Worm (Caenorhabditis elegans) whole organism, mixed stage, embryonic: ENCODE results near the gene srd-38.

Source experiments
- M03D4.4 ChIP-seq: sonication (generic microtip); optimal IDR thresholded peaks from 2 replicates; lab custom pipeline; 2017; ENCODE audit warnings: mild to moderate bottlenecking, missing genetic modification characterization, missing compliant biosample characterization
- bed-3 ChIP-seq: fragments of 200-800 bp; sonication (Bioruptor generic); optimal IDR thresholded peaks from 3 replicates; lab custom pipeline; 2018; ENCODE audit warnings: mild to moderate bottlenecking, missing genetic modification characterization, moderate library complexity, missing compliant biosample characterization
- ceh-39 ChIP-seq: fragments of 150-350 bp; optimal IDR thresholded peaks from 2 replicates; lab custom pipeline; 2014; ENCODE audit warnings: missing biosample characterization, missing genetic modification characterization
- ceh-43 ChIP-seq: fragments of 200-800 bp; sonication (Bioruptor generic); optimal IDR thresholded peaks from 2 replicates; lab custom pipeline; 2018; ENCODE audit warnings: mild to moderate bottlenecking, missing genetic modification characterization, moderate library complexity, missing compliant biosample characterization
- ceh-83 ChIP-seq: fragments of 200-800 bp; sonication (Bioruptor generic); optimal IDR thresholded peaks from 2 replicates; lab custom pipeline; 2018; ENCODE audit warnings: mild to moderate bottlenecking, missing genetic modification characterization, missing compliant biosample characterization
- ces-1 ChIP-seq: fragments of 150-350 bp; optimal IDR thresholded peaks from 2 replicates; lab custom pipeline; 2014; ENCODE audit warnings: missing biosample characterization, missing genetic modification reagents, missing genetic modification characterization
- cnd-1 ChIP-seq: fragments of 200-800 bp; sonication (Bioruptor generic); optimal IDR thresholded peaks from 2 replicates; lab custom pipeline; 2018; ENCODE audit warnings: mild to moderate bottlenecking, missing genetic modification characterization, missing compliant biosample characterization
- drap-1 ChIP-seq: fragments of 200-800 bp; sonication (Bioruptor generic); optimal IDR thresholded peaks from 3 replicates; lab custom pipeline; 2018; ENCODE audit warnings: mild to moderate bottlenecking, missing genetic modification characterization, missing compliant biosample characterization
- elt-1 ChIP-seq: sonication (generic microtip); optimal IDR thresholded peaks from 2 replicates; lab custom pipeline; 2017; ENCODE audit warnings: missing genetic modification characterization, mild to moderate bottlenecking, missing compliant biosample characterization, antibody characterized with exemption, moderate library complexity, borderline replicate concordance; ENCODE audit not compliant: insufficient read depth
- elt-3 ChIP-seq: fragments of 150-350 bp; optimal IDR thresholded peaks from 2 replicates; lab custom pipeline; 2014; ENCODE audit warnings: missing biosample characterization, missing genetic modification characterization
- ham-2 ChIP-seq: fragments of 200-800 bp; sonication (Bioruptor generic); optimal IDR thresholded peaks from 2 replicates; lab custom pipeline; 2018; ENCODE audit warnings: mild to moderate bottlenecking, missing genetic modification characterization, missing compliant biosample characterization
- hlh-1 ChIP-seq: fragments of 150-350 bp; optimal IDR thresholded peaks from 2 replicates; lab custom pipeline; 2014; ENCODE audit warnings: missing biosample characterization, missing genetic modification reagents, missing genetic modification characterization
- lin-13 ChIP-seq: fragments of 150-350 bp; optimal IDR thresholded peaks from 2 replicates; lab custom pipeline; 2014; ENCODE audit warnings: missing biosample characterization, missing genetic modification characterization
- lin-32 ChIP-seq: fragments of 200-800 bp; sonication (Bioruptor generic); optimal IDR thresholded peaks from 2 replicates; lab custom pipeline; 2018; ENCODE audit warnings: mild to moderate bottlenecking, missing genetic modification characterization, missing compliant biosample characterization
- lsy-2 ChIP-seq: fragments of 150-350 bp; optimal IDR thresholded peaks from 2 replicates; lab custom pipeline; 2014; ENCODE audit warnings: missing biosample characterization, missing genetic modification characterization
- mab-5 ChIP-seq: fragments of 150-350 bp; optimal IDR thresholded peaks from 2 replicates; lab custom pipeline; 2014; ENCODE audit warnings: missing biosample characterization, missing genetic modification characterization
- mep-1 ChIP-seq: fragments of 150-350 bp; optimal IDR thresholded peaks from 2 replicates; lab custom pipeline; 2017; ENCODE audit warnings: missing biosample characterization, missing genetic modification reagents, missing genetic modification characterization, inconsistent platforms
- mls-2 ChIP-seq: sonication (generic microtip); optimal IDR thresholded peaks from 2 replicates; lab custom pipeline; 2016; ENCODE audit warnings: mild to moderate bottlenecking, missing genetic modification characterization, moderate library complexity, missing compliant biosample characterization
- nhr-12 ChIP-seq: fragments of 150-350 bp; optimal IDR thresholded peaks from 2 replicates; lab custom pipeline; 2014; ENCODE audit warnings: missing biosample characterization, missing genetic modification characterization
- nhr-2 ChIP-seq: fragments of 150-350 bp; optimal IDR thresholded peaks from 2 replicates; lab custom pipeline; 2014; ENCODE audit warnings: missing biosample characterization, missing genetic modification characterization
- nhr-237 ChIP-seq: fragments of 150-350 bp; optimal IDR thresholded peaks from 2 replicates; lab custom pipeline; 2014; ENCODE audit warnings: missing biosample characterization, missing genetic modification characterization
- nhr-28 ChIP-seq: fragments of 150-350 bp; optimal IDR thresholded peaks from 2 replicates; lab custom pipeline; 2014; ENCODE audit warnings: missing biosample characterization, missing genetic modification characterization
- nhr-76 ChIP-seq: sonication (generic microtip); optimal IDR thresholded peaks from 2 replicates; lab custom pipeline; 2017; ENCODE audit warnings: missing biosample characterization, missing genetic modification characterization
- pha-4 ChIP-seq: fragments of 150-350 bp; optimal IDR thresholded peaks from 2 replicates; lab custom pipeline; 2018; ENCODE audit warnings: missing biosample characterization, missing genetic modification reagents, missing genetic modification characterization
- sem-2 ChIP-seq: fragments of 200-800 bp; sonication (Bioruptor generic); optimal IDR thresholded peaks from 2 replicates; lab custom pipeline; 2018; ENCODE audit warnings: mild to moderate bottlenecking, missing genetic modification characterization, missing compliant biosample characterization
- snpc-4 ChIP-seq: fragments of 150-350 bp; optimal IDR thresholded peaks from 2 replicates; lab custom pipeline; 2014; ENCODE audit warnings: missing biosample characterization, missing genetic modification characterization
- tbx-8 ChIP-seq: fragments of 200-800 bp; sonication (Bioruptor generic); optimal IDR thresholded peaks from 2 replicates; lab custom pipeline; 2018; ENCODE audit warnings: mild to moderate bottlenecking, missing genetic modification characterization, moderate library complexity, missing compliant biosample characterization
- unc-120 ChIP-seq: sonication (generic microtip); optimal IDR thresholded peaks from 2 replicates; lab custom pipeline; 2017; ENCODE audit warnings: missing genetic modification characterization, missing compliant biosample characterization; ENCODE audit not compliant: poor library complexity, severe bottlenecking
- unc-39 ChIP-seq: fragments of 150-350 bp; optimal IDR thresholded peaks from 2 replicates; lab custom pipeline; 2014; ENCODE audit warnings: missing biosample characterization, missing genetic modification characterization
- unc-62 ChIP-seq: fragments of 150-350 bp; optimal IDR thresholded peaks from 2 replicates; lab custom pipeline; 2014; ENCODE audit warnings: missing biosample characterization, missing genetic modification reagents, missing genetic modification characterization
- zip-8 ChIP-seq: fragments of 150-350 bp; optimal IDR thresholded peaks from 2 replicates; lab custom pipeline; 2014; ENCODE audit warnings: missing biosample characterization, missing genetic modification characterization
- ztf-11 ChIP-seq: fragments of 150-350 bp; optimal IDR thresholded peaks from 2 replicates; lab custom pipeline; 2014; ENCODE audit warnings: missing biosample characterization, missing genetic modification characterization

srd-38 gene

DNA sequence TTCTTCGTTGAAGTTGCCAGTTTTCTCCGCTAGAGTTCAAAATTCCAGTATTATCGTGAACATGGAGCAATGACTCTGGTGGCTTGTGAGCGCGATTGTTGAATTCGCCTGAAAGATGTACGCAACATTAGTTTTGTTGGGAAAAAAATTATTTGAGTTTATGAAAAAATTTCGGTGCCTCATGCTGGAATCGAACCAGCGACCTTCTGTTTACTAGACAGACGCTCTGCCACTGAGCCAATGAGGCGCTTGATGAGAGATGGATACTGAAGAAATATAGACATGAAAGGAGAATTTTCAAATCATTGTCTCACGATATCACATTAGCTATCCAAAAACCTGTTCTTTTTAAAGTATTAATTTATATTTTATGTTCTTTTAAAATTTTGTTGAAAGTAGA lies 8.1 kb upstream of the srd-38 start:
- TF ChIP-seq unc-120 = no peak
- no peak for TF ChIP-seq ceh-83 (GFP tag; lab: Kevin White, UChicago)
- TF ChIP-seq nhr-2 = no peak

- TF ChIP-seq elt-1 = no peak
- no peak for TF ChIP-seq mls-2 (tag; lab: Kevin White, UChicago)
- no peak for TF ChIP-seq snpc-4
- no peak for TF ChIP-seq unc-62
- TF ChIP-seq sem-2 (GFP tag; lab: Kevin White, UChicago) = no peak
- no peak for TF ChIP-seq nhr-76 (tag; lab: Kevin White, UChicago)
- TF ChIP-seq elt-3 (tag; lab: Kevin White, UChicago) = no peak
- TF ChIP-seq zip-8 = no peak
- TF ChIP-seq nhr-237 (tag; lab: Kevin White, UChicago) = no peak
- TF ChIP-seq bed-3 (GFP tag; lab: Kevin White, UChicago) = no peak
- no peak for TF ChIP-seq nhr-12 (tag; lab: Kevin White, UChicago)
These were observed 7.5 kb upstream of the srd-38 start, which contains the start of gene cyp-14A4 for ce11 chrX:13284091-13284490. cyp-14A4 (minus strand) TSS chrX:13284197.

ce11 chrX:13284618-13285017 lies 7.0 kb upstream of the srd-38 start:
- TF ChIP-seq cnd-1 (no peak), pha-4 (tag; lab: Kevin White, UChicago) (no peak), elt-1 (no peak), sem-2 (GFP tag; lab: Kevin White, UChicago) (no peak), unc-39 (no peak)

- TF ChIP-seq ceh-83 (GFP tag; lab: Kevin White, UChicago) = no peak
- TF ChIP-seq ceh-39 (tag; lab: Kevin White, UChicago) = no peak
- no peak for TF ChIP-seq elt-3 (tag; lab: Kevin White, UChicago)
- TF ChIP-seq ham-2 = no peak
- no peak for TF ChIP-seq drap-1
- TF ChIP-seq snpc-4 = no peak
- no peak for TF ChIP-seq bed-3 (GFP tag; lab: Kevin White, UChicago)
- no peak for TF ChIP-seq ztf-11
- no peak for TF ChIP-seq M03D4.4 (tag; lab: Kevin White, UChicago)
- TF ChIP-seq pha-4 (tag; lab: Kevin White, UChicago) = no peak
- no peak for TF ChIP-seq lin-13 (tag; lab: Kevin White, UChicago)
- TF ChIP-seq hlh-1 (tag; lab: Kevin White, UChicago) = no peak
- no peak for TF ChIP-seq zip-8
- TF ChIP-seq lsy-2 = no peak
- TF ChIP-seq nhr-28 (tag; lab: Kevin White, UChicago) = no peak
- TF ChIP-seq cnd-1 = no peak
- TF ChIP-seq mep-1 = no peak
- no peak for TF ChIP-seq unc-62
- TF ChIP-seq lin-32 (GFP tag; lab: Kevin White, UChicago) = no peak
- TF ChIP-seq nhr-237 (tag; lab: Kevin White, UChicago) = no peak
These were observed 5.1 kb upstream of the srd-38 start, which contains the start of gene R04D3.2 for ce11 chrX:13286533-13286932. R04D3.2 (minus strand) TSS chrX:13286633.

DNA sequence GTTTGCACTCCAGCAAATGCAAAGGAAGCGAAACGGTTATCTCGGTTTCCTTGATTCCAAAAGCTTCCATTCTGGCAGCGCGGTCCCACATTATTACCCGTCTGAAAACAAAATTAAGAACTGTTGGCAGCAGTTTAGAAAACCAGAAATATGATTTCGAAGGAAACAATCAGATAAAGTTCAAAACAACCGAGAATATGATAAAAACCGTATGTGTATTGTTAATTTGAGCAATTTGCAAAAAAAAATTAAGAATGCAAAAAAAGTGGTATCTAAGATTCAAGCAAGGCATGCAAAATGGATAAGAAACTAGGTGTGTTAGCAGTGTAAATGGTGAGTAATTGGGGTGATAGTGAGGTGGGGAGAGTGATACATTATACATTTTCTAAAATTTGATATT lies 2.9 kb upstream of the srd-38 start, which contains the start of gene R04D3.4:
Gene R04D3.4 (minus strand): TSS at position 101 of the 400 bp plus-strand sequence.
- no peak for TF ChIP-seq nhr-237 (tag; lab: Kevin White, UChicago)
- TF ChIP-seq tbx-8 (GFP tag; lab: Kevin White, UChicago) = no peak
- no peak for TF ChIP-seq ham-2
- TF ChIP-seq lin-13 (tag; lab: Kevin White, UChicago) = no peak
- TF ChIP-seq ces-1 (GFP tag; lab: Kevin White, UChicago) = no peak
- no peak for TF ChIP-seq ceh-39 (tag; lab: Kevin White, UChicago)
- TF ChIP-seq lsy-2 = no peak
- TF ChIP-seq unc-120 = no peak
- TF ChIP-seq ceh-43 = no peak
- no peak for TF ChIP-seq nhr-76 (tag; lab: Kevin White, UChicago)
- no peak for TF ChIP-seq ceh-83 (GFP tag; lab: Kevin White, UChicago)
- TF ChIP-seq bed-3 (GFP tag; lab: Kevin White, UChicago) = no peak
- no peak for TF ChIP-seq elt-3 (tag; lab: Kevin White, UChicago)
- no peak for TF ChIP-seq hlh-1 (tag; lab: Kevin White, UChicago)
- TF ChIP-seq snpc-4 = no peak
- no peak for TF ChIP-seq mep-1
- no peak for TF ChIP-seq drap-1
- TF ChIP-seq, all 35 proteins: peak for 0

- no peak for TF ChIP-seq nhr-12 (tag; lab: Kevin White, UChicago)
- no peak for TF ChIP-seq mls-2 (tag; lab: Kevin White, UChicago)
- TF ChIP-seq drap-1 = no peak
- no peak for TF ChIP-seq mab-5
- no peak for TF ChIP-seq nhr-28 (tag; lab: Kevin White, UChicago)
- no peak for TF ChIP-seq lsy-2
- no peak for TF ChIP-seq unc-120
- TF ChIP-seq ztf-11 = no peak
- no peak for TF ChIP-seq ham-2
- no peak for TF ChIP-seq hlh-1 (tag; lab: Kevin White, UChicago)
- no peak for TF ChIP-seq unc-39
- TF ChIP-seq tbx-8 (GFP tag; lab: Kevin White, UChicago) = no peak
- TF ChIP-seq ces-1 (GFP tag; lab: Kevin White, UChicago) = no peak
These were observed 1.1 kb upstream of the srd-38 start, which contains the start of gene R04D3.3 for ce11 chrX:13290531-13290930. R04D3.3 (minus strand) TSS chrX:13290631.
